Worm (Caenorhabditis elegans) whole organism, mixed stage, embryonic: Measurements from ENCODE around the gene T07F10.5.

ENCODE experiments used
- M03D4.4 ChIP-seq: sonication (generic microtip); optimal IDR thresholded peaks from 2 replicates; lab custom pipeline; 2017; ENCODE audit warnings: mild to moderate bottlenecking, missing genetic modification characterization, missing compliant biosample characterization
- ces-1 ChIP-seq: fragments of 150-350 bp; optimal IDR thresholded peaks from 2 replicates; lab custom pipeline; 2014; ENCODE audit warnings: missing biosample characterization, missing genetic modification reagents, missing genetic modification characterization
- drap-1 ChIP-seq: fragments of 200-800 bp; sonication (Bioruptor generic); optimal IDR thresholded peaks from 3 replicates; lab custom pipeline; 2018; ENCODE audit warnings: mild to moderate bottlenecking, missing genetic modification characterization, missing compliant biosample characterization
- elt-1 ChIP-seq: sonication (generic microtip); optimal IDR thresholded peaks from 2 replicates; lab custom pipeline; 2017; ENCODE audit warnings: missing genetic modification characterization, mild to moderate bottlenecking, missing compliant biosample characterization, antibody characterized with exemption, moderate library complexity, borderline replicate concordance; ENCODE audit not compliant: insufficient read depth
- elt-3 ChIP-seq: fragments of 150-350 bp; optimal IDR thresholded peaks from 2 replicates; lab custom pipeline; 2014; ENCODE audit warnings: missing biosample characterization, missing genetic modification characterization
- flh-1 ChIP-seq: fragments of 200-800 bp; sonication (Bioruptor generic); optimal IDR thresholded peaks from 2 replicates; lab custom pipeline; 2018; ENCODE audit warnings: mild to moderate bottlenecking, missing genetic modification characterization, moderate library complexity, missing compliant biosample characterization
- ham-2 ChIP-seq: fragments of 200-800 bp; sonication (Bioruptor generic); optimal IDR thresholded peaks from 2 replicates; lab custom pipeline; 2018; ENCODE audit warnings: mild to moderate bottlenecking, missing genetic modification characterization, missing compliant biosample characterization
- hlh-1 ChIP-seq: fragments of 150-350 bp; optimal IDR thresholded peaks from 2 replicates; lab custom pipeline; 2014; ENCODE audit warnings: missing biosample characterization, missing genetic modification reagents, missing genetic modification characterization
- lin-13 ChIP-seq: fragments of 150-350 bp; optimal IDR thresholded peaks from 2 replicates; lab custom pipeline; 2014; ENCODE audit warnings: missing biosample characterization, missing genetic modification characterization
- nhr-2 ChIP-seq: fragments of 150-350 bp; optimal IDR thresholded peaks from 2 replicates; lab custom pipeline; 2014; ENCODE audit warnings: missing biosample characterization, missing genetic modification characterization
- nhr-237 ChIP-seq: fragments of 150-350 bp; optimal IDR thresholded peaks from 2 replicates; lab custom pipeline; 2014; ENCODE audit warnings: missing biosample characterization, missing genetic modification characterization
- nhr-28 ChIP-seq: fragments of 150-350 bp; optimal IDR thresholded peaks from 2 replicates; lab custom pipeline; 2014; ENCODE audit warnings: missing biosample characterization, missing genetic modification characterization
- nhr-76 ChIP-seq: sonication (generic microtip); optimal IDR thresholded peaks from 2 replicates; lab custom pipeline; 2017; ENCODE audit warnings: missing biosample characterization, missing genetic modification characterization
- pha-4 ChIP-seq: fragments of 150-350 bp; optimal IDR thresholded peaks from 2 replicates; lab custom pipeline; 2018; ENCODE audit warnings: missing biosample characterization, missing genetic modification reagents, missing genetic modification characterization
- snpc-4 ChIP-seq: fragments of 150-350 bp; optimal IDR thresholded peaks from 2 replicates; lab custom pipeline; 2014; ENCODE audit warnings: missing biosample characterization, missing genetic modification characterization
- ztf-11 ChIP-seq: fragments of 150-350 bp; optimal IDR thresholded peaks from 2 replicates; lab custom pipeline; 2014; ENCODE audit warnings: missing biosample characterization, missing genetic modification characterization

The T07F10.5 gene

DNA sequence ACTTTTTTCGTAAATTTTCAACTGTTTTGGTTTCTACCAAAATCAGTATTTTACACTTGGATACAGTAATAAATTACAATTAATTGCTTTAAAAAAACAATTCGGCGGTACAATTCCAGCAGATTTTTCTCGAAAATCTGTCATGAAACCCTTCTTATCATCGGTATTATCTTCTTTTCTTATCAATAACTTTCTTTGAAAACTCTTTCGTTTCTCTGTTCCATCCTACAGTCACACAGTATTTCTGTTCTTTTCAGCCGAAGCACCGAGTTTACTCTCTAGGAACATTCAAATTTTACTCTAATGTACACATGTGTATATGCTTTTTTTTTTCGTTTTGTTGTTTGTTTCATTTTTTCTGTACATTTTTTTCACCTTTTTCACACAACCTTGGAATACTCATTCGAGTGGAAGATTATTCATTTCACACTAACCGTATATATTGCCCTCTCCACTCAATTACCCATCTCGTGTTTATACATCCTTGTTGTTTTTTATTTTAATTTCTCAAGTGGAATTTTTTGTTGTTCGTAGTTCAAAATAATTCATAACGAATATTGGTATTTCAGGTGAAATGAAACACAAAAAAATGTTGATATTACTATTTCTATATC lies 43.9 kb downstream of the T07F10.5 start, which contains the start of gene nid-1:
nid-1 (plus strand) TSS at position 564 of the 614 bp plus-strand sequence.
- no peak for TF ChIP-seq ces-1 (GFP tag; lab: Kevin White, UChicago)
- TF ChIP-seq flh-1 (GFP tag; lab: Kevin White, UChicago), result no peak
- no peak for TF ChIP-seq nhr-2 (tag; lab: Kevin White, UChicago)
- TF ChIP-seq M03D4.4 (tag; lab: Kevin White, UChicago), result no peak
- TF ChIP-seq ham-2 (GFP tag; lab: Kevin White, UChicago), result no peak
- no peak for TF ChIP-seq hlh-1
- no peak for TF ChIP-seq snpc-4 (tag; lab: Kevin White, UChicago)
- no peak for TF ChIP-seq nhr-237 (tag; lab: Kevin White, UChicago)
- TF ChIP-seq ztf-11 (tag; lab: Kevin White, UChicago), result no peak
- no peak for TF ChIP-seq lin-13
- TF ChIP-seq pha-4 (tag; lab: Kevin White, UChicago), result no peak
- TF ChIP-seq elt-1 (tag; lab: Kevin White, UChicago), result no peak
- TF ChIP-seq nhr-76 (tag; lab: Kevin White, UChicago), result no peak
- TF ChIP-seq nhr-28 (tag; lab: Kevin White, UChicago), result no peak
- no peak for TF ChIP-seq elt-3 (tag; lab: Kevin White, UChicago)
- no peak for TF ChIP-seq drap-1
